Fruit fly (Drosophila melanogaster) Kc167 (cell line): ENCODE data around the gene hyd.

Source experiments
- Sin3A ChIP-seq: fragments of >200 bp; optimal IDR thresholded peaks from 2 replicates; lab custom pipeline; 2018; ENCODE audit warnings: missing external identifiers
- psq ChIP-seq: fragments of >200 bp; optimal IDR thresholded peaks from 2 replicates; lab custom pipeline; 2017; ENCODE audit warnings: missing external identifiers

DNA sequence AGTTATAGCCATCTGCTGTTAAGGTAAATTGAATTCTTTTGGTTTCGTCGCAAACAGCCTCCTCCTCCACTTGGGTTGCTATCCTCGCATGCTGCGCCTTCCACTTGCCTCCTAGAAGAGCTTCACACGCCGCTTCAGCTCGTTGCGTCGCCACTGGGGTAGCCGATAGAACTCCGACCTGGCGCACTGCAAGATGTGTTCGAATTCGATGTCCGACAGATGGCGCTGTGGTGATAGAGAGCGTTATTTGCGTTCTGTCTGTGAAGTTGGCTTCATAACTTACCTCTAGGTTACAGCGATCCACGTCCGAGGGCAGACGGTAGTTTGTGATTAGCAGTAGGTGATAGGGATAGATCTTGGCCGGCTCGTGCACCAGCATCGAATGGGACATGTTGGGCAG is 30.4 kb downstream of the hyd start:
- TF ChIP-seq Sin3A: no peak
- no peak for TF ChIP-seq psq (lab: Kevin White, UChicago)
